Worm (Caenorhabditis elegans): ENCODE data around the gene srbc-29.

- TF ChIP-seq tlf-1 (GFP tag; optimal IDR thresholded peaks at IDR 0.05) (no peak), snpc-4 (GFP tag; optimal IDR thresholded peaks at IDR 0.05) (no peak), snpc-4 (tag; optimal IDR thresholded peaks at IDR 0.05) (no peak), ztf-25 (GFP tag; IDR thresholded peaks at IDR 0.05) (no peak), B0035.1 (tag; optimal IDR thresholded peaks at IDR 0.05) (no peak), dpl-1 (GFP tag; optimal IDR thresholded peaks at IDR 0.05) (no peak), ZK185.1 (tag; optimal IDR thresholded peaks at IDR 0.05; ENCODE audit: poor library complexity, severe bottlenecking) (no peak), lsl-1 (GFP tag; optimal IDR thresholded peaks at IDR 0.05) (no peak)
These were observed 44.6 kb downstream of the srbc-29 start, which contains the start of gene srab-22 for ce11 chrV:3426076-3426475.

All from whole organism, young adult.